Worm (Caenorhabditis elegans): Measurements from ENCODE around the gene Y38H6C.25.

DNA sequence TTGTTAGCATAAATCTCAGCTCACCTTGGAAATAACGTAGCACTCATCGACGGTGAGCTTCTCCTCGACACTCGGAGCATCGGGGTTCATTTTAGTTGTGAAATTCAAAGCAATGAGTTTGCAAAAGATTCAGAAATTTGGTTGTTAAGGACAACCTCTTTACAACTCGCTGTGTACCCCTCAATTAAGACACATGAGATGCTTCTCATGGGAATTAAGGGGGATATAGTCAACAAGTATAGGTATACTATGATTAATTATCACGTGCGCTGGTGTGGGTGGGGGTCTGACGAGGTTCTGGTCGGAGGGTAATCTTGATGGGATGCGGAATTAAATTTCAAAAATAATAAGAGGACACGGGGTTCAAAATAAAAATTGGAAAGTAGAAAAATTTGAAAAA, 18.6 kb upstream of the Y38H6C.25 start, which contains the start of gene dct-14:
- no peak for TF ChIP-seq ama-1 (optimal IDR thresholded peaks at IDR 0.05)
- TF ChIP-seq tra-4 (tag; optimal IDR thresholded peaks at IDR 0.05), result no peak
- TF ChIP-seq sea-1 (GFP tag; conservative IDR thresholded peaks at IDR 0.05), result no peak
- no peak for TF ChIP-seq tbx-11 (GFP tag; IDR thresholded peaks at IDR 0.05)
- no peak for TF ChIP-seq hmbx-1 (tag; optimal IDR thresholded peaks at IDR 0.05)
- TF ChIP-seq tbx-37 (GFP tag; conservative IDR thresholded peaks at IDR 0.05), result no peak
- no peak for TF ChIP-seq flt-1 (GFP tag; IDR thresholded peaks at IDR 0.05)
- no peak for TF ChIP-seq B0310.2 (tag; optimal IDR thresholded peaks at IDR 0.05)
- TF ChIP-seq ceh-13 (GFP tag; optimal IDR thresholded peaks at IDR 0.05), result no peak
- no peak for TF ChIP-seq hmg-4 (GFP tag; optimal IDR thresholded peaks at IDR 0.05)
- TF ChIP-seq ceh-36 (tag; optimal IDR thresholded peaks at IDR 0.05), result no peak
- no peak for TF ChIP-seq F13C5.2 (tag; optimal IDR thresholded peaks at IDR 0.05)
- TF ChIP-seq pes-1 (GFP tag; IDR thresholded peaks at IDR 0.05), result no peak
